Worm (Caenorhabditis elegans) whole organism, L2 larva: Measurements from ENCODE around the gene fbxa-90.

Experiments used
- lin-39 ChIP-seq: fragments of 150-350 bp; optimal IDR thresholded peaks from 2 replicates; lab custom pipeline; 2014; ENCODE audit warnings: missing biosample characterization, missing genetic modification reagents, missing genetic modification characterization
- lsy-2 ChIP-seq, 2 experiments: fragments of 150-350 bp in 1 of 2; sonication (generic microtip) in 1 of 2; optimal IDR thresholded peaks; 2 replicates each; lab custom pipeline; 2014 to 2017; ENCODE audit warnings: missing biosample characterization in 2 of 2, missing genetic modification characterization in 2 of 2
- mdl-1 ChIP-seq, 2 experiments: fragments of 150-350 bp in 1 of 2; sonication (generic microtip) in 1 of 2; optimal IDR thresholded peaks; 2 replicates each; lab custom pipeline; 2017; ENCODE audit warnings: missing biosample characterization in 2 of 2, missing genetic modification characterization in 2 of 2
- nhr-11 ChIP-seq: fragments of 150-350 bp; optimal IDR thresholded peaks from 2 replicates; lab custom pipeline; 2014; ENCODE audit warnings: missing biosample characterization, missing genetic modification characterization
- nhr-12 ChIP-seq: fragments of 150-350 bp; optimal IDR thresholded peaks from 2 replicates; lab custom pipeline; 2014; ENCODE audit warnings: missing biosample characterization, missing genetic modification characterization
- nhr-237 ChIP-seq: fragments of 150-350 bp; optimal IDR thresholded peaks from 2 replicates; lab custom pipeline; 2014; ENCODE audit warnings: missing biosample characterization, missing genetic modification characterization
- nhr-25 ChIP-seq: fragments of 150-350 bp; sonication (generic microtip); optimal IDR thresholded peaks from 3 replicates; lab custom pipeline; 2014; ENCODE audit warnings: missing biosample characterization, missing genetic modification characterization
- snpc-4 ChIP-seq: fragments of 150-350 bp; optimal IDR thresholded peaks from 2 replicates; lab custom pipeline; 2014; ENCODE audit warnings: missing biosample characterization, missing genetic modification characterization
- unc-62 ChIP-seq: fragments of 150-350 bp; optimal IDR thresholded peaks from 2 replicates; lab custom pipeline; 2014; ENCODE audit warnings: missing biosample characterization, missing genetic modification reagents, missing genetic modification characterization
- zag-1 ChIP-seq: fragments of 150-350 bp; optimal IDR thresholded peaks from 2 replicates; lab custom pipeline; 2014; ENCODE audit warnings: missing biosample characterization, missing genetic modification characterization
- ztf-11 ChIP-seq: sonication (generic microtip); optimal IDR thresholded peaks from 2 replicates; lab custom pipeline; 2017; ENCODE audit warnings: missing biosample characterization, missing genetic modification characterization

DNA sequence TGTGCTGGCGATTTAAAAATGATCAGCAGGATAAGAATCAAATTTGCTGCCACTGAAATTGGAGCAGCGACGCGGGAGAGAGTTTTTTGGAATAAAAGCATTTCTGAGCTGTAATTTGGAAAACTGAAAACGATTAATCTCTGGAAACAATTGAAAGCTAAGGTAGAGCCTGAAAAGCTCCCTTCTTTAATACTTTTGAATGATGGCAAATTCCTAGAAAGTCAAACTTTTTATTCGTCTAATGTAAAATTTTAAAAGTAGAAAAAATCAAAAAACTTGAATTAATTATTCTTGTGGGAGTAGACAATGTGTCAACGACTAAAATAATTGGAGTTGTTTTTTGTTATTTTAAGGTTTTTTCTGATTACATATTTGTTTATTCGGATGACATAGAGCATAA is 33.6 kb downstream of the fbxa-90 start, which contains the start of gene str-217:
- no peak for TF ChIP-seq mdl-1 (tag; optimal IDR thresholded peaks at IDR 0.05; lab: Kevin White, UChicago)
- TF ChIP-seq snpc-4 (tag; lab: Kevin White, UChicago) = no peak
- no peak for TF ChIP-seq ztf-11 (tag; lab: Kevin White, UChicago)
- no peak for TF ChIP-seq lsy-2 (tag; optimal IDR thresholded peaks at IDR 0.05; lab: Kevin White, UChicago)
- TF ChIP-seq unc-62 = no peak
- TF ChIP-seq nhr-11 = no peak
- TF ChIP-seq nhr-237 = no peak
- TF ChIP-seq zag-1 (tag; lab: Kevin White, UChicago) = no peak
- no peak for TF ChIP-seq lin-39
- no peak for TF ChIP-seq nhr-12 (tag; lab: Kevin White, UChicago)
- no peak for TF ChIP-seq nhr-25 (tag; lab: Kevin White, UChicago)
